Worm (Caenorhabditis elegans) whole organism, L4/young adult: ENCODE data around the gene tbc-16.

ENCODE experiments used
- dao-5 ChIP-seq: sonication (generic microtip); optimal IDR thresholded peaks from 2 replicates; lab custom pipeline; 2016; ENCODE audit warnings: missing genotype, missing genetic modification characterization, moderate library complexity, missing compliant biosample characterization
- him-1 ChIP-seq: sonication (generic microtip); optimal IDR thresholded peaks from 2 replicates; lab custom pipeline; 2016; ENCODE audit warnings: missing genotype, missing genetic modification reagents, missing genetic modification characterization, missing compliant biosample characterization

- no peak for TF ChIP-seq him-1
- TF ChIP-seq dao-5 (tag; lab: Kevin White, UChicago): no peak
Observed at ce11 chrX:5917284-5917683, 20.1 kb downstream of the tbc-16 start, which contains the start of gene Y23B4A.1.
